Worm (Caenorhabditis elegans) whole organism, L3 larva: ENCODE results near the gene rps-25.

Experiments used
- R02D3.7 ChIP-seq: fragments of 150-350 bp; optimal IDR thresholded peaks from 2 replicates; lab custom pipeline; 2014; ENCODE audit warnings: missing biosample characterization, missing genetic modification characterization
- ZK546.5 ChIP-seq: sonication (generic microtip); optimal IDR thresholded peaks from 2 replicates; lab custom pipeline; 2017; ENCODE audit warnings: missing biosample characterization, missing genetic modification characterization
- aly-2 ChIP-seq: fragments of 150-350 bp; optimal IDR thresholded peaks from 2 replicates; lab custom pipeline; 2014; ENCODE audit warnings: missing biosample characterization, missing genetic modification characterization
- ama-1 ChIP-seq: fragments of 150-350 bp; optimal IDR thresholded peaks from 2 replicates; lab custom pipeline; 2018
- ceh-16 ChIP-seq: sonication (generic microtip); optimal IDR thresholded peaks from 2 replicates; lab custom pipeline; 2017; ENCODE audit warnings: missing biosample characterization, missing genetic modification characterization
- ceh-28 ChIP-seq: fragments of 150-350 bp; optimal IDR thresholded peaks from 2 replicates; lab custom pipeline; 2014; ENCODE audit warnings: missing biosample characterization, missing genetic modification reagents, missing genetic modification characterization
- ceh-82 ChIP-seq: fragments of 150-350 bp; optimal IDR thresholded peaks from 2 replicates; lab custom pipeline; 2014; ENCODE audit warnings: missing biosample characterization, missing genetic modification characterization
- ceh-9 ChIP-seq: sonication (generic microtip); optimal IDR thresholded peaks from 2 replicates; lab custom pipeline; 2018; ENCODE audit warnings: missing biosample characterization, missing genetic modification characterization
- daf-12 ChIP-seq: fragments of 150-350 bp; optimal IDR thresholded peaks from 2 replicates; lab custom pipeline; 2014; ENCODE audit warnings: missing biosample characterization, missing genetic modification reagents, missing genetic modification characterization
- egl-27 ChIP-seq: sonication (generic microtip); optimal IDR thresholded peaks from 4 replicates; lab custom pipeline; 2017; ENCODE audit warnings: missing biosample characterization, missing genetic modification reagents, missing genetic modification characterization
- egl-5 ChIP-seq: fragments of 150-350 bp; optimal IDR thresholded peaks from 2 replicates; lab custom pipeline; 2017; ENCODE audit warnings: missing biosample characterization, missing genetic modification reagents, missing genetic modification characterization, inconsistent platforms
- elt-1 ChIP-seq: fragments of 150-350 bp; optimal IDR thresholded peaks from 2 replicates; lab custom pipeline; 2014; ENCODE audit warnings: missing biosample characterization, missing genetic modification characterization
- elt-2 ChIP-seq: sonication (generic microtip); optimal IDR thresholded peaks from 2 replicates; lab custom pipeline; 2016; ENCODE audit warnings: missing genetic modification reagents, mild to moderate bottlenecking, missing genetic modification characterization, missing compliant biosample characterization
- elt-3 ChIP-seq, 3 experiments: fragments of 150-350 bp in 1 of 3; sonication (generic microtip) in 2 of 3; optimal IDR thresholded peaks; 2 replicates in 2 of 3; 4 replicates in 1 of 3; lab custom pipeline; 2014 to 2017; ENCODE audit warnings: missing biosample characterization in 3 of 3, missing genetic modification characterization in 3 of 3
- eor-1 ChIP-seq, 2 experiments: fragments of 150-350 bp; optimal IDR thresholded peaks; 2 replicates each; lab custom pipeline; 2014 to 2018; ENCODE audit warnings: missing biosample characterization in 2 of 2, missing genetic modification characterization in 2 of 2
- fkh-10 ChIP-seq: sonication (generic microtip); optimal IDR thresholded peaks from 2 replicates; lab custom pipeline; 2017; ENCODE audit warnings: missing biosample characterization, missing genetic modification reagents, missing genetic modification characterization
- fkh-2 ChIP-seq: fragments of 150-350 bp; optimal IDR thresholded peaks from 2 replicates; lab custom pipeline; 2014; ENCODE audit warnings: missing biosample characterization, missing genetic modification reagents, missing genetic modification characterization
- fos-1 ChIP-seq: fragments of 150-350 bp; optimal IDR thresholded peaks from 2 replicates; lab custom pipeline; 2014; ENCODE audit warnings: missing biosample characterization, missing genetic modification characterization
- hmg-11 ChIP-seq: sonication (generic microtip); optimal IDR thresholded peaks from 2 replicates; lab custom pipeline; 2016; ENCODE audit warnings: missing genetic modification characterization, missing compliant biosample characterization
- jun-1 ChIP-seq: fragments of 150-350 bp; optimal IDR thresholded peaks from 2 replicates; lab custom pipeline; 2014; ENCODE audit warnings: missing biosample characterization, missing genetic modification reagents, missing genetic modification characterization
- lin-15B ChIP-seq: fragments of 150-350 bp; optimal IDR thresholded peaks from 2 replicates; lab custom pipeline; 2014; ENCODE audit warnings: missing biosample characterization, missing genetic modification characterization
- lin-39 ChIP-seq: fragments of 150-350 bp; optimal IDR thresholded peaks from 2 replicates; lab custom pipeline; 2018; ENCODE audit warnings: missing biosample characterization, missing genetic modification reagents, missing genetic modification characterization
- lsy-12 ChIP-seq: sonication (generic microtip); optimal IDR thresholded peaks from 2 replicates; lab custom pipeline; 2016; ENCODE audit warnings: mild to moderate bottlenecking, missing genetic modification characterization, missing compliant biosample characterization
- mdl-1 ChIP-seq: fragments of 150-350 bp; optimal IDR thresholded peaks from 2 replicates; lab custom pipeline; 2014; ENCODE audit warnings: missing biosample characterization, missing genetic modification characterization
- mml-1 ChIP-seq: fragments of 150-350 bp; sonication (generic microtip); optimal IDR thresholded peaks from 3 replicates; lab custom pipeline; 2014; ENCODE audit warnings: missing biosample characterization, missing genetic modification characterization
- nfya-1 ChIP-seq: sonication (generic microtip); optimal IDR thresholded peaks from 2 replicates; lab custom pipeline; 2017; ENCODE audit warnings: missing genetic modification characterization, mild to moderate bottlenecking, missing compliant biosample characterization, antibody characterized with exemption, moderate library complexity; ENCODE audit not compliant: insufficient read depth
- nhr-11 ChIP-seq: fragments of 150-350 bp; optimal IDR thresholded peaks from 2 replicates; lab custom pipeline; 2014; ENCODE audit warnings: missing biosample characterization, missing genetic modification characterization
- nhr-12 ChIP-seq: fragments of 150-350 bp; optimal IDR thresholded peaks from 2 replicates; lab custom pipeline; 2014; ENCODE audit warnings: missing biosample characterization, missing genetic modification characterization
- nhr-23 ChIP-seq: fragments of 150-350 bp; optimal IDR thresholded peaks from 2 replicates; lab custom pipeline; 2014; ENCODE audit warnings: missing biosample characterization, missing genetic modification reagents, missing genetic modification characterization
- nhr-237 ChIP-seq: fragments of 150-350 bp; optimal IDR thresholded peaks from 2 replicates; lab custom pipeline; 2014; ENCODE audit warnings: missing biosample characterization, missing genetic modification characterization
- nhr-25 ChIP-seq: sonication (generic microtip); optimal IDR thresholded peaks from 2 replicates; lab custom pipeline; 2017; ENCODE audit warnings: missing biosample characterization, missing genetic modification characterization
- nhr-28 ChIP-seq: fragments of 150-350 bp; optimal IDR thresholded peaks from 2 replicates; lab custom pipeline; 2014; ENCODE audit warnings: missing biosample characterization, missing genetic modification characterization
- nhr-43 ChIP-seq: sonication (generic microtip); optimal IDR thresholded peaks from 2 replicates; lab custom pipeline; 2016; ENCODE audit warnings: mild to moderate bottlenecking, missing genetic modification characterization, missing compliant biosample characterization; ENCODE audit not compliant: poor library complexity, severe bottlenecking
- nhr-67 ChIP-seq: fragments of 150-350 bp; optimal IDR thresholded peaks from 2 replicates; lab custom pipeline; 2014; ENCODE audit warnings: missing biosample characterization, missing genetic modification characterization
- nhr-76 ChIP-seq: fragments of 150-350 bp; sonication (generic microtip); optimal IDR thresholded peaks from 5 replicates; lab custom pipeline; 2014; ENCODE audit warnings: missing biosample characterization, missing genetic modification characterization
- nhr-77 ChIP-seq: fragments of 150-350 bp; optimal IDR thresholded peaks from 2 replicates; lab custom pipeline; 2014; ENCODE audit warnings: missing biosample characterization, missing genetic modification characterization
- pha-4 ChIP-seq: fragments of 150-350 bp; optimal IDR thresholded peaks from 2 replicates; lab custom pipeline; 2014; ENCODE audit warnings: missing biosample characterization, missing genetic modification reagents, missing genetic modification characterization
- pqm-1 ChIP-seq: fragments of 150-350 bp; optimal IDR thresholded peaks from 2 replicates; lab custom pipeline; 2017; ENCODE audit warnings: missing biosample characterization, missing genetic modification characterization, inconsistent platforms
- sea-2 ChIP-seq: fragments of 150-350 bp; sonication (generic microtip); optimal IDR thresholded peaks from 4 replicates; lab custom pipeline; 2014; ENCODE audit warnings: missing biosample characterization, missing genetic modification reagents, missing genetic modification characterization
- skn-1 ChIP-seq: fragments of 150-350 bp; optimal IDR thresholded peaks from 2 replicates; lab custom pipeline; 2014; ENCODE audit warnings: missing biosample characterization, missing genetic modification characterization
- snpc-4 ChIP-seq: fragments of 150-350 bp; optimal IDR thresholded peaks from 2 replicates; lab custom pipeline; 2014; ENCODE audit warnings: missing biosample characterization, missing genetic modification characterization
- tbx-2 ChIP-seq: sonication (generic microtip); optimal IDR thresholded peaks from 2 replicates; lab custom pipeline; 2016; ENCODE audit warnings: mild to moderate bottlenecking, missing genetic modification characterization, missing compliant biosample characterization
- unc-39 ChIP-seq: sonication (generic microtip); optimal IDR thresholded peaks from 4 replicates; lab custom pipeline; 2017; ENCODE audit warnings: missing biosample characterization, missing genetic modification characterization
- unc-62 ChIP-seq: fragments of 150-350 bp; sonication (generic microtip); optimal IDR thresholded peaks from 4 replicates; lab custom pipeline; 2014; ENCODE audit warnings: missing biosample characterization, missing genetic modification reagents, missing genetic modification characterization
- zag-1 ChIP-seq: fragments of 150-350 bp; optimal IDR thresholded peaks from 2 replicates; lab custom pipeline; 2014; ENCODE audit warnings: missing biosample characterization, missing genetic modification characterization
- ztf-11 ChIP-seq: fragments of 150-350 bp; optimal IDR thresholded peaks from 2 replicates; lab custom pipeline; 2014; ENCODE audit warnings: missing biosample characterization, missing genetic modification characterization
- ztf-4 ChIP-seq: fragments of 150-350 bp; optimal IDR thresholded peaks from 2 replicates; lab custom pipeline; 2014; ENCODE audit warnings: missing biosample characterization, missing genetic modification characterization

Gene rps-25

DNA sequence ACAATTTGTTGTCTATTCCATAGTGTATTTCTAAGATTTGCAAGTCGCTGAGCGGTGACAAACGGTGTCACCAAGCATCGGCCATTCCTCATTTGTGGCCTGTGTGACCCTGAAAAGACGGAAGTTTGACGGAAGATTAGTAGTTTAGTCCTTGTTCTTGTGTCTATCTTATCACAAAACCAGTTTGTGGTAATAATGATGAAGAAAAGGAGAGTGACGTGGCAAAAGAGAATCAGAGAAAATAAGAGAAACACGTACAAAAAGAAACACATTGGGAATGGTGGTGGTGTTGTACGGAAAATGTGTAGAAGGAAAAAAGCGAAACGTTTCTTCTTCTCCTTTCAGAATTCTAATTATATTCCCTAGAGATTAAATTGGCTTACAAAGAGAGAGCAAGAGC is 8.3 kb downstream of the rps-25 start, which contains the start of gene mcu-1:
Gene mcu-1, minus strand, starts transcription at position 109 of the 400 bp plus-strand sequence.
- TF ChIP-seq nhr-76 (tag; lab: Kevin White, UChicago) (no peak), nhr-28 (no peak), mml-1 (tag; lab: Kevin White, UChicago) (no peak), fkh-10 (GFP tag; lab: Kevin White, UChicago) (no peak), lin-39 (tag; lab: Kevin White, UChicago) (no peak), mdl-1 (tag; lab: Kevin White, UChicago) (no peak), skn-1 (no peak), jun-1 (peak; percentile 41), ZK546.5 (tag; lab: Kevin White, UChicago) (no peak), elt-1 (tag; lab: Kevin White, UChicago) (no peak), eor-1 (tag; optimal IDR thresholded peaks at IDR 0.05; lab: Kevin White, UChicago) (no peak), nhr-67 (tag; lab: Kevin White, UChicago) (no peak), unc-62 (GFP tag; lab: Kevin White, UChicago) (no peak), nhr-11 (tag; lab: Kevin White, UChicago) (no peak), tbx-2 (tag; lab: Kevin White, UChicago) (no peak), nhr-43 (tag; lab: Kevin White, UChicago) (peak; percentile 69), nhr-237 (tag; lab: Kevin White, UChicago) (no peak), ztf-11 (tag; lab: Kevin White, UChicago) (no peak), fkh-2 (no peak), unc-39 (no peak), elt-3 (tag; optimal IDR thresholded peaks at IDR 0.05; lab: Kevin White, UChicago) (peak in 1 of 3 experiments; percentile 52), elt-2 (tag; lab: Kevin White, UChicago) (peak; percentile 16), aly-2 (tag; lab: Kevin White, UChicago) (no peak), pha-4 (no peak), R02D3.7 (no peak), nhr-23 (tag; lab: Kevin White, UChicago) (peak; percentile 96), daf-12 (tag; lab: Kevin White, UChicago) (no peak), ceh-16 (no peak), hmg-11 (peak; percentile 10), egl-5 (tag; lab: Kevin White, UChicago) (no peak), ama-1 (no peak), snpc-4 (no peak), ceh-82 (no peak), nhr-12 (tag; lab: Kevin White, UChicago) (no peak), ztf-4 (tag; lab: Kevin White, UChicago) (no peak), zag-1 (no peak), lsy-12 (tag; lab: Kevin White, UChicago) (no peak), fos-1 (tag; lab: Kevin White, UChicago) (no peak), ceh-28 (peak; percentile 55), pqm-1 (tag; lab: Kevin White, UChicago) (no peak), nhr-25 (peak; percentile 86), nhr-77 (no peak), nfya-1 (no peak), lin-15B (no peak), egl-27 (tag; lab: Kevin White, UChicago) (no peak), sea-2 (GFP tag; lab: Kevin White, UChicago) (no peak), ceh-9 (tag; lab: Kevin White, UChicago) (no peak)

- TF ChIP-seq elt-3 (tag; optimal IDR thresholded peaks at IDR 0.05; lab: Kevin White, UChicago), result no peak
- TF ChIP-seq egl-27 (tag; lab: Kevin White, UChicago), result no peak
- TF ChIP-seq, all 47 proteins: peak for 0
Observed at ce11 chrIV:5937106-5937505, 10.3 kb downstream of the rps-25 start.
